Worm (Caenorhabditis elegans): ENCODE results near the gene F25G6.8.

F25G6.8 gene

DNA sequence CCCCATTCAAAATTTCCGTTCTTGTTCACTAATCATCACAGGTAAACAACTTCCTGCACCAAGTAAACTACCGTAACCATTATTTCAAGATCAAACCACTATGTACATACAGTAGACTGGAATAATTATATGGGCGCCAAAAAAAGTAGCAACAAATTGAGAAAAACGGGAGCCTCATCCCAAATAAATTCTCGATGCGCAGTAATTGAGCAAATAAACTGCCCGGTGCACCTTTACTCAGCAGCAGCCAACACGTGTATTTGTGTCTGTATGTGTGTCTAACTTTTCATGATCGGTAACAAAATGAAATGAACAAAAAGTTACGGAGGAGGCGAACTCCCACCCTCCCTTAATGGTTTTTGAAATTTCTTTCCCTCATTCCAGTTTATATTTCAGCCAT, 35.8 kb downstream of the F25G6.8 start, which contains the start of gene otpl-5:
TSS of gene otpl-5 (plus strand) at position 301 of the 400 bp plus-strand sequence.
- no peak for TF ChIP-seq unc-62 (GFP tag; optimal IDR thresholded peaks at IDR 0.05)

DNA sequence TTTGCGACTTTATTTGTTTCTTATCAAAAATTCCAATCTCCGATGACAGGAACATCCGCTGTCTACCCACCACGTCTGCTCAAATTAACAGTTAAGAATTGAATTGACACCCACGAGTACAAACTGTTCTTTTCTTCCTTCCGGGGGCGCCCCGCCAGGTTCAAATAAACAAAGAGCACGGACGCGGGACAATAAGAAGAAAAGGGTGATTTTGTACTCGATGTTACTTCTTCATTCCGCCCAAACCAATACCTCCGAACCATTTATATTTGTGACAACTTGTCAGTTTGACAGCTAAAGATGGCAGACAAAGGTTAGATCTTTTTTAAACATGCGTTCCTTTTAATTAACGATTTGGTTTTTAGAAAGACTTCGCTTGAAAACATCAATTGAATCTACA, 39.2 kb downstream of the F25G6.8 start, which contains the start of gene otpl-6:
TSS of gene otpl-6 (plus strand) at position 301 of the 400 bp plus-strand sequence.
- no peak for TF ChIP-seq unc-62 (GFP tag; optimal IDR thresholded peaks at IDR 0.05)

- no peak for TF ChIP-seq unc-62 (GFP tag; optimal IDR thresholded peaks at IDR 0.05)
Observed at ce11 chrV:8520846-8521553, 44.0 kb downstream of the F25G6.8 start, which contains the start of the genes F45F2.11 and otpl-7. TSS of gene F45F2.11 (minus strand) at chrV:8520896. TSS of gene otpl-7 (plus strand) at chrV:8521503.

ce11 chrV:8518822-8519392, 46.1 kb downstream of the F25G6.8 start, which contains the start of gene F45F2.10:
TSS of gene F45F2.10 (minus strand) at chrV:8518872.
- TF ChIP-seq unc-62 (GFP tag; optimal IDR thresholded peaks at IDR 0.05) = no peak

DNA sequence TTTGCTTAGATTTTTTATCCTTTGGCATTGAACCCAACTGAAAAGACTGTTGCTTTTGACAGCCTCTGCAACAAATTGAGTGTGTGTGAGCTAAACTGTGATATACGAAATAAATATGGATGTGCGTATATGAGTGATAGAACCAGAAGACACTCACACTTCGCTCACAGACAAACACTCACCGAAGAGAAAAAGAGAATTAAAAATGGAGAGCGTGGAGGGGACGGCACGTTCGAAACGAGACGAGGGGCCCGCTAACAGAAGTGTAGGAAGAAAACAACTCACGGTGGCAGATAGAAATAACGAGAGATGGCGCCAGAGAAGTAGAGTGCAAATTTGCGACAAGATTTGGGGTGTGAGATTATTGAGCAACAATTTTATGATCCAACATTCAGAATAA, 46.7 kb downstream of the F25G6.8 start:
- no peak for TF ChIP-seq unc-62 (GFP tag; optimal IDR thresholded peaks at IDR 0.05)

DNA sequence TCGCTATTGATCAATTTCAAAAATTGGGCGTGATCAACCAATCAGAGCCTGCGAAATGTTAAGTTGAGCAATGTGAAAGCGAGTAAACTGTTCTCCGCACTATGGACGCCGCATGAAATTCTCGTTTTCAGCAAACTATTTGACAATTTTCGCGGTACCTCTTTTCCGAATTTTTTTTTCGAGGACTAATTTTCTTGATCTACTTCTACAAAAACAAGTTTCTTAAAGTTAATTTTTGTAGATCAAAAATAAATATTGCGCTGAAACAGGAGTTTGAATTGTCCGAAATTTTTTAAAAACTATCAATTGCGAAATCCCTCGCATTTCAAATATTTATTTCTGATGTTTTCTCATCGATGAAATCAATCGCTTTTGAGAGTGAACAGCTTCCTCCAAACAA, 47.3 kb downstream of the F25G6.8 start:
- no peak for TF ChIP-seq unc-62 (GFP tag; optimal IDR thresholded peaks at IDR 0.05)

- TF ChIP-seq unc-62 (GFP tag; optimal IDR thresholded peaks at IDR 0.05) = no peak
Observed at ce11 chrV:8516426-8516825, 48.5 kb downstream of the F25G6.8 start.

All from whole organism, dauer.